Fruit fly (Drosophila melanogaster) whole organism, wandering third instar larva: ENCODE results near the gene SMC1.

ENCODE experiments used
- Abd-B ChIP-seq: fragments of >200 bp; optimal IDR thresholded peaks from 2 replicates; lab custom pipeline; 2017; ENCODE audit warnings: missing biosample characterization, missing genetic modification characterization
- CG32264 ChIP-seq: fragments of 200-800 bp; sonication (Bioruptor generic); optimal IDR thresholded peaks from 2 replicates; lab custom pipeline; 2016; ENCODE audit warnings: missing biosample characterization, missing genetic modification characterization
- CG9705 ChIP-seq: fragments of 200-800 bp; sonication (Bioruptor generic); optimal IDR thresholded peaks from 2 replicates; lab custom pipeline; 2018; ENCODE audit warnings: missing biosample characterization, mild to moderate bottlenecking, missing genetic modification characterization
- CrebA ChIP-seq: fragments of 200-800 bp; sonication (Bioruptor generic); optimal IDR thresholded peaks from 2 replicates; lab custom pipeline; 2016; ENCODE audit warnings: missing biosample characterization, mild to moderate bottlenecking, missing genetic modification characterization, borderline replicate concordance
- Dif ChIP-seq: fragments of 200-275, 200-300 bp; sonication (Bioruptor generic); optimal IDR thresholded peaks from 2 replicates; lab custom pipeline; 2018; ENCODE audit warnings: missing biosample characterization, missing genetic modification characterization; ENCODE audit not compliant: partially characterized antibody
- GATAd ChIP-seq: sonication (Bioruptor generic); optimal IDR thresholded peaks from 2 replicates; lab custom pipeline; 2016; ENCODE audit warnings: missing biosample characterization, missing genetic modification characterization
- HLH106 ChIP-seq: fragments of 200-800 bp; optimal IDR thresholded peaks from 3 replicates; lab custom pipeline; 2019; ENCODE audit warnings: missing biosample characterization, mild to moderate bottlenecking, missing genetic modification characterization, moderate library complexity
- Hnf4 ChIP-seq: fragments of 200-800 bp; sonication (Bioruptor generic); optimal IDR thresholded peaks from 2 replicates; lab custom pipeline; 2016; ENCODE audit warnings: missing biosample characterization, mild to moderate bottlenecking, missing genetic modification characterization
- Hr78 ChIP-seq: fragments of >200 bp; optimal IDR thresholded peaks from 2 replicates; lab custom pipeline; 2017; ENCODE audit warnings: missing biosample characterization, missing genetic modification characterization
- Hr83 ChIP-seq: fragments of 200-300 bp; sonication (Bioruptor generic); optimal IDR thresholded peaks from 2 replicates; lab custom pipeline; 2016; ENCODE audit warnings: missing biosample characterization, mild to moderate bottlenecking, missing genetic modification characterization, moderate library complexity; ENCODE audit not compliant: poor library complexity, severe bottlenecking
- Mio ChIP-seq: sonication (Bioruptor generic); optimal IDR thresholded peaks from 2 replicates; lab custom pipeline; 2016; ENCODE audit warnings: missing biosample characterization, missing genetic modification characterization
- Myc ChIP-seq: fragments of >200 bp; optimal IDR thresholded peaks from 2 replicates; lab custom pipeline; 2017
- N ChIP-seq: fragments of >200 bp; optimal IDR thresholded peaks from 2 replicates; lab custom pipeline; 2018; ENCODE audit warnings: missing biosample characterization, missing external identifiers, missing genetic modification characterization
- OdsH ChIP-seq: fragments of 200-800 bp; sonication (Bioruptor generic); optimal IDR thresholded peaks from 2 replicates; lab custom pipeline; 2016; ENCODE audit warnings: missing biosample characterization, mild to moderate bottlenecking, missing genetic modification characterization
- Rel ChIP-seq, 2 experiments: fragments of 200-800 bp; sonication (Bioruptor generic) in 1 of 2; optimal IDR thresholded peaks; 2 replicates in 1 of 2; 3 replicates in 1 of 2; lab custom pipeline; 2016 to 2019; ENCODE audit warnings: mild to moderate bottlenecking in 2 of 2, missing biosample characterization in 2 of 2, missing genetic modification characterization in 2 of 2, moderate library complexity in 1 of 2
- Sp1 ChIP-seq: fragments of 200-800 bp; sonication (Bioruptor generic); optimal IDR thresholded peaks from 3 replicates; lab custom pipeline; 2019; ENCODE audit warnings: missing biosample characterization, mild to moderate bottlenecking, missing genetic modification characterization, moderate library complexity
- br ChIP-seq: fragments of 200-800 bp; sonication (Bioruptor generic); optimal IDR thresholded peaks from 2 replicates; lab custom pipeline; 2016; ENCODE audit warnings: missing biosample characterization, missing genetic modification characterization
- brk ChIP-seq: fragments of 200-800 bp; sonication (Bioruptor generic); optimal IDR thresholded peaks from 2 replicates; lab custom pipeline; 2016; ENCODE audit warnings: missing biosample characterization, mild to moderate bottlenecking, missing genetic modification characterization
- dl ChIP-seq, 2 experiments: fragments of 175-275, 200-275 bp in 1 of 2; fragments of 200-275 bp in 1 of 2; sonication (Bioruptor generic); optimal IDR thresholded peaks; lab custom pipeline; 2018; ENCODE audit warnings: mild to moderate bottlenecking in 2 of 2, missing biosample characterization in 2 of 2, missing genetic modification characterization in 2 of 2, moderate library complexity in 2 of 2; ENCODE audit not compliant: partially characterized antibody in 2 of 2, insufficient read depth in 1 of 2
- dmrt93B ChIP-seq: fragments of 200-800 bp; sonication (Bioruptor generic); optimal IDR thresholded peaks from 2 replicates; lab custom pipeline; 2018; ENCODE audit warnings: missing biosample characterization, mild to moderate bottlenecking, missing genetic modification characterization
- dsf ChIP-seq: sonication (Bioruptor generic); optimal IDR thresholded peaks from 2 replicates; lab custom pipeline; 2016; ENCODE audit warnings: missing biosample characterization, missing genetic modification characterization, borderline replicate concordance
- ey ChIP-seq: fragments of 200-800 bp; sonication (Bioruptor generic); optimal IDR thresholded peaks from 2 replicates; lab custom pipeline; 2016; ENCODE audit warnings: missing biosample characterization, missing genetic modification characterization
- foxo ChIP-seq, 2 experiments: fragments of 200-800 bp; sonication (Bioruptor generic); optimal IDR thresholded peaks; 2 replicates in 1 of 2; 3 replicates in 1 of 2; lab custom pipeline; 2016 to 2017; ENCODE audit warnings: missing biosample characterization in 2 of 2, missing genetic modification characterization in 2 of 2
- fru ChIP-seq: fragments of 200-800 bp; sonication (Bioruptor generic); optimal IDR thresholded peaks from 3 replicates; lab custom pipeline; 2016; ENCODE audit warnings: missing biosample characterization, mild to moderate bottlenecking, missing genetic modification characterization
- h ChIP-seq: fragments of 200-800 bp; sonication (Bioruptor generic); optimal IDR thresholded peaks from 3 replicates; lab custom pipeline; 2016; ENCODE audit warnings: missing biosample characterization, mild to moderate bottlenecking, missing genetic modification characterization
- jim ChIP-seq: fragments of 175-275, 200-325 bp; sonication (Bioruptor generic); optimal IDR thresholded peaks from 2 replicates; lab custom pipeline; 2016; ENCODE audit warnings: missing biosample characterization, mild to moderate bottlenecking, missing genetic modification characterization
- lola ChIP-seq: fragments of >200 bp; optimal IDR thresholded peaks from 2 replicates; lab custom pipeline; 2017; ENCODE audit warnings: missing biosample characterization, missing genetic modification characterization
- pan ChIP-seq: fragments of >200 bp; optimal IDR thresholded peaks from 2 replicates; lab custom pipeline; 2017
- psq ChIP-seq: fragments of 200-800 bp; sonication (Bioruptor generic); optimal IDR thresholded peaks from 3 replicates; lab custom pipeline; 2017; ENCODE audit warnings: missing biosample characterization, mild to moderate bottlenecking, missing genetic modification characterization, moderate library complexity
- sage ChIP-seq: fragments of 200-800 bp; sonication (Bioruptor generic); optimal IDR thresholded peaks from 2 replicates; lab custom pipeline; 2016; ENCODE audit warnings: missing biosample characterization, mild to moderate bottlenecking, missing genetic modification characterization
- tai ChIP-seq: sonication (Bioruptor generic); optimal IDR thresholded peaks from 2 replicates; lab custom pipeline; 2016; ENCODE audit warnings: missing biosample characterization, missing genetic modification characterization
- usp ChIP-seq: fragments of >200 bp; optimal IDR thresholded peaks from 2 replicates; lab custom pipeline; 2017; ENCODE audit warnings: missing biosample characterization, missing genetic modification characterization
- woc ChIP-seq: sonication (Bioruptor generic); optimal IDR thresholded peaks from 2 replicates; lab custom pipeline; 2016; ENCODE audit warnings: missing biosample characterization, mild to moderate bottlenecking, missing genetic modification characterization

Gene SMC1

dm6 chr3R:24026503-24026902 is 31.6 kb upstream of the SMC1 start:
- TF ChIP-seq br (GFP tag; lab: Kevin White, UChicago), result no peak
- no peak for TF ChIP-seq ey
- TF ChIP-seq Hr83 (GFP tag; lab: Kevin White, UChicago), result no peak
- TF ChIP-seq dmrt93B (GFP tag; lab: Kevin White, UChicago), result no peak
- TF ChIP-seq Myc (lab: Kevin White, UChicago), result no peak
- no peak for TF ChIP-seq CG9705 (GFP tag; lab: Kevin White, UChicago)
- TF ChIP-seq Mio (GFP tag; lab: Kevin White, UChicago), result no peak
- no peak for TF ChIP-seq HLH106

- TF ChIP-seq Hr78 (GFP tag; lab: Kevin White, UChicago) (no peak), Rel (GFP tag; optimal IDR thresholded peaks at IDR 0.05; lab: Kevin White, UChicago) (no peak), Rel (tag; optimal IDR thresholded peaks at IDR 0.05; lab: Kevin White, UChicago) (peak; percentile 11)
Observed at dm6 chr3R:24027222-24027621, 30.9 kb upstream of the SMC1 start.

- peak; percentile 15 for TF ChIP-seq br (GFP tag; lab: Kevin White, UChicago)
- TF ChIP-seq CrebA (GFP tag; lab: Kevin White, UChicago), result no peak
- peak; percentile 4 for TF ChIP-seq N (GFP tag; lab: Kevin White, UChicago)
- no peak for TF ChIP-seq ey
- no peak for TF ChIP-seq Rel (GFP tag; optimal IDR thresholded peaks at IDR 0.05; lab: Kevin White, UChicago)
- TF ChIP-seq Rel (tag; optimal IDR thresholded peaks at IDR 0.05; lab: Kevin White, UChicago), result peak; percentile 89
- peak; percentile 65 for TF ChIP-seq Hr83 (GFP tag; lab: Kevin White, UChicago)
- TF ChIP-seq brk, result no peak
- no peak for TF ChIP-seq Abd-B (GFP tag; lab: Kevin White, UChicago)
- TF ChIP-seq pan, result no peak
- peak; percentile 29 for TF ChIP-seq fru (GFP tag; lab: Kevin White, UChicago)
- peak in 1 of 2 experiments; percentile 64 for TF ChIP-seq dl (GFP tag; optimal IDR thresholded peaks at IDR 0.05; lab: Kevin White, UChicago; ENCODE audit: insufficient read depth in 1 of 2, partially characterized antibody in 2 of 2)
- no peak for TF ChIP-seq lola (GFP tag; lab: Kevin White, UChicago)
- TF ChIP-seq Dif (GFP tag; lab: Kevin White, UChicago), result peak; percentile 90
- peak; percentile 46 for TF ChIP-seq Sp1 (GFP tag; lab: Kevin White, UChicago)
- TF ChIP-seq OdsH (GFP tag; lab: Kevin White, UChicago), result peak; percentile 10
- TF ChIP-seq usp (GFP tag; lab: Kevin White, UChicago), result no peak
- no peak for TF ChIP-seq Myc (lab: Kevin White, UChicago)
- no peak for TF ChIP-seq dsf (GFP tag; lab: Kevin White, UChicago)
- TF ChIP-seq psq (GFP tag; lab: Kevin White, UChicago), result peak; percentile 43
- peak; percentile 64 for TF ChIP-seq h (GFP tag; lab: Kevin White, UChicago)
- TF ChIP-seq woc, result peak; percentile 6
- no peak for TF ChIP-seq Mio (GFP tag; lab: Kevin White, UChicago)
- TF ChIP-seq foxo (GFP tag; optimal IDR thresholded peaks at IDR 0.05; lab: Kevin White, UChicago), result peak in 1 of 2 experiments; percentile 40
- no peak for TF ChIP-seq Hnf4
Observed at dm6 chr3R:24031019-24031824, 26.9 kb upstream of the SMC1 start.

- TF ChIP-seq dsf (GFP tag; lab: Kevin White, UChicago) (peak; percentile 58), fru (GFP tag; lab: Kevin White, UChicago) (peak; percentile 26), pan (no peak), Hr78 (GFP tag; lab: Kevin White, UChicago) (no peak), foxo (GFP tag; optimal IDR thresholded peaks at IDR 0.05; lab: Kevin White, UChicago) (no peak), woc (no peak), GATAd (GFP tag; lab: Kevin White, UChicago) (no peak), Sp1 (GFP tag; lab: Kevin White, UChicago) (no peak), jim (no peak), N (GFP tag; lab: Kevin White, UChicago) (no peak), CrebA (GFP tag; lab: Kevin White, UChicago) (no peak), sage (GFP tag; lab: Kevin White, UChicago) (no peak), lola (GFP tag; lab: Kevin White, UChicago) (no peak), dmrt93B (GFP tag; lab: Kevin White, UChicago) (no peak), Mio (GFP tag; lab: Kevin White, UChicago) (no peak), CG32264 (GFP tag; lab: Kevin White, UChicago) (no peak), tai (GFP tag; lab: Kevin White, UChicago) (no peak), HLH106 (peak; percentile 19), Myc (lab: Kevin White, UChicago) (peak; percentile 16), CG9705 (GFP tag; lab: Kevin White, UChicago) (no peak), usp (GFP tag; lab: Kevin White, UChicago) (no peak), br (GFP tag; lab: Kevin White, UChicago) (peak; percentile 16), Rel (GFP tag; optimal IDR thresholded peaks at IDR 0.05; lab: Kevin White, UChicago) (no peak), Rel (tag; optimal IDR thresholded peaks at IDR 0.05; lab: Kevin White, UChicago) (peak; percentile 4), h (GFP tag; lab: Kevin White, UChicago) (peak; percentile 26), psq (GFP tag; lab: Kevin White, UChicago) (no peak), OdsH (GFP tag; lab: Kevin White, UChicago) (no peak), dl (GFP tag; optimal IDR thresholded peaks at IDR 0.05; lab: Kevin White, UChicago; ENCODE audit: insufficient read depth in 1 of 2, partially characterized antibody in 2 of 2) (no peak), Hnf4 (peak; percentile 55), brk (no peak), ey (peak; percentile 12), Hr83 (GFP tag; lab: Kevin White, UChicago) (no peak), Abd-B (GFP tag; lab: Kevin White, UChicago) (no peak), Dif (GFP tag; lab: Kevin White, UChicago) (no peak)
Observed at dm6 chr3R:24031825-24032523, 26.1 kb upstream of the SMC1 start, which contains the start of the genes KrT95D and Mettl3. TSS of gene KrT95D (minus strand) at chr3R:24031827. TSS of gene Mettl3 (plus strand) at chr3R:24032157.
